Fruit fly (Drosophila melanogaster) whole organism, embryonic: ENCODE data around the gene Ubc7.

Experiments used
- BEAF-32 ChIP-seq: fragments of 200-800 bp; sonication (Bioruptor generic); optimal IDR thresholded peaks from 3 replicates; lab custom pipeline; 2017; ENCODE audit warnings: missing biosample characterization, missing genetic modification characterization, mild to moderate bottlenecking, moderate library complexity, missing genetic modification reagents
- CG10431 ChIP-seq: fragments of 200-800 bp; sonication (Bioruptor generic); optimal IDR thresholded peaks from 3 replicates; lab custom pipeline; 2018; ENCODE audit warnings: missing biosample characterization, mild to moderate bottlenecking, missing genetic modification characterization
- CG10543 ChIP-seq: fragments of 200-800 bp; sonication (Bioruptor generic); optimal IDR thresholded peaks from 3 replicates; lab custom pipeline; 2017; ENCODE audit warnings: missing biosample characterization, mild to moderate bottlenecking, missing genetic modification characterization, moderate library complexity
- CG11560 ChIP-seq: fragments of 200-800 bp; sonication (Bioruptor generic); IDR thresholded peaks from 3 replicates; pipeline ENCODE4 v1.3.6; 2022; ENCODE audit warnings: missing biosample characterization, missing genetic modification characterization
- CG12942 ChIP-seq: fragments of 200-800 bp; sonication (Bioruptor generic); optimal IDR thresholded peaks from 3 replicates; lab custom pipeline; 2016; ENCODE audit warnings: missing biosample characterization, missing genetic modification characterization
- CG14860 ChIP-seq: fragments of 200-800 bp; sonication (Bioruptor generic); IDR thresholded peaks from 3 replicates; pipeline ENCODE4 v1.3.6; 2022; ENCODE audit warnings: missing biosample characterization, missing genetic modification characterization; ENCODE audit not compliant: partially characterized antibody
- CG16779 ChIP-seq: fragments of 200-800 bp; sonication (Bioruptor generic); IDR thresholded peaks from 2 replicates; pipeline ENCODE4 v1.3.6; 2022; ENCODE audit warnings: missing biosample characterization, missing genetic modification characterization
- CG16815 ChIP-seq: fragments of 200-800 bp; sonication (Bioruptor generic); optimal IDR thresholded peaks from 3 replicates; lab custom pipeline; 2017; ENCODE audit warnings: missing biosample characterization, mild to moderate bottlenecking, missing genetic modification characterization
- CG17361 ChIP-seq: fragments of 200-800 bp; sonication (Bioruptor generic); IDR thresholded peaks from 3 replicates; pipeline ENCODE4 v1.3.6; 2022; ENCODE audit warnings: missing biosample characterization, missing genetic modification characterization
- CG17802 ChIP-seq: fragments of 200-800 bp; sonication (Bioruptor generic); optimal IDR thresholded peaks from 2 replicates; lab custom pipeline; 2018; ENCODE audit warnings: missing biosample characterization, mild to moderate bottlenecking, missing genetic modification characterization, moderate library complexity
- CG2199 ChIP-seq: fragments of 200-800 bp; sonication (Bioruptor generic); IDR thresholded peaks from 3 replicates; pipeline ENCODE4 v1.3.6; 2022; ENCODE audit warnings: missing biosample characterization, missing genetic modification characterization
- CG30020 ChIP-seq: fragments of 200-800 bp; optimal IDR thresholded peaks from 2 replicates; lab custom pipeline; 2019; ENCODE audit warnings: missing biosample characterization, mild to moderate bottlenecking, missing genetic modification characterization, moderate library complexity
- CG30431 ChIP-seq: fragments of 200-800 bp; sonication (Bioruptor generic); optimal IDR thresholded peaks from 2 replicates; lab custom pipeline; 2017; ENCODE audit warnings: missing biosample characterization, missing genetic modification characterization
- CG3065 ChIP-seq: fragments of 200-800 bp; sonication (Bioruptor generic); optimal IDR thresholded peaks from 2 replicates; lab custom pipeline; 2016; ENCODE audit warnings: missing biosample characterization, missing genetic modification characterization
- CG34224 ChIP-seq: fragments of 200-800 bp; sonication (Bioruptor generic); IDR thresholded peaks from 3 replicates; pipeline ENCODE4 v1.3.6; 2022; ENCODE audit warnings: missing biosample characterization, missing genetic modification characterization; ENCODE audit not compliant: partially characterized antibody
- CG3838 ChIP-seq: fragments of 200-800 bp; sonication (Bioruptor generic); optimal IDR thresholded peaks from 3 replicates; lab custom pipeline; 2016; ENCODE audit warnings: missing biosample characterization, missing genetic modification characterization
- CG4424 ChIP-seq: fragments of 200-800 bp; sonication (Bioruptor generic); optimal IDR thresholded peaks from 3 replicates; lab custom pipeline; 2016; ENCODE audit warnings: missing biosample characterization, missing genetic modification characterization
- CG6813 ChIP-seq: fragments of 200-800 bp; sonication (Bioruptor generic); optimal IDR thresholded peaks from 2 replicates; lab custom pipeline; 2017; ENCODE audit warnings: missing biosample characterization, missing genetic modification characterization, mild to moderate bottlenecking, moderate library complexity, missing genetic modification reagents
- CG7372 ChIP-seq: fragments of 200-800 bp; sonication (Bioruptor generic); IDR thresholded peaks from 2 replicates; pipeline ENCODE4 v1.3.6; 2022; ENCODE audit warnings: missing biosample characterization, missing genetic modification characterization
- CG8388 ChIP-seq: fragments of 200-800 bp; sonication (Bioruptor generic); optimal IDR thresholded peaks from 2 replicates; lab custom pipeline; 2019; ENCODE audit warnings: missing biosample characterization, mild to moderate bottlenecking, missing genetic modification characterization, moderate library complexity
- CG8765 ChIP-seq: fragments of 200-800 bp; sonication (Bioruptor generic); IDR thresholded peaks from 2 replicates; pipeline ENCODE4 v1.3.6; 2022; ENCODE audit warnings: missing biosample characterization, missing genetic modification characterization
- CG9797 ChIP-seq: fragments of 200-800 bp; sonication (Bioruptor generic); optimal IDR thresholded peaks from 3 replicates; lab custom pipeline; 2018; ENCODE audit warnings: missing biosample characterization, mild to moderate bottlenecking, missing genetic modification characterization
- CG9876 ChIP-seq: fragments of 200-800 bp; sonication (Bioruptor generic); optimal IDR thresholded peaks from 2 replicates; lab custom pipeline; 2016; ENCODE audit warnings: missing biosample characterization, missing genetic modification characterization
- Doc2 ChIP-seq: fragments of 200-800 bp; sonication (Bioruptor generic); IDR thresholded peaks from 2 replicates; pipeline ENCODE4 v1.3.6; 2022; ENCODE audit warnings: missing biosample characterization, missing genetic modification characterization
- Dp ChIP-seq: fragments of 200-800 bp; sonication (Bioruptor generic); optimal IDR thresholded peaks from 2 replicates; lab custom pipeline; 2018; ENCODE audit warnings: missing biosample characterization, mild to moderate bottlenecking, missing genetic modification characterization, moderate library complexity
- HmgZ ChIP-seq: fragments of 200-800 bp; sonication (Bioruptor generic); optimal IDR thresholded peaks from 2 replicates; lab custom pipeline; 2018; ENCODE audit warnings: missing biosample characterization, mild to moderate bottlenecking, missing genetic modification characterization
- Hr3 ChIP-seq: fragments of 200-800 bp; sonication (Bioruptor generic); optimal IDR thresholded peaks from 3 replicates; lab custom pipeline; 2016; ENCODE audit warnings: missing biosample characterization, missing genetic modification characterization
- Hr39 ChIP-seq: fragments of >200 bp; optimal IDR thresholded peaks from 2 replicates; lab custom pipeline; 2017
- Mes4 ChIP-seq: fragments of 200-800 bp; sonication (Bioruptor generic); optimal IDR thresholded peaks from 2 replicates; lab custom pipeline; 2016; ENCODE audit warnings: missing biosample characterization, missing genetic modification characterization
- Nf-YB ChIP-seq: fragments of 200-800 bp; sonication (Bioruptor generic); optimal IDR thresholded peaks from 3 replicates; lab custom pipeline; 2019; ENCODE audit warnings: missing biosample characterization, mild to moderate bottlenecking, missing genetic modification characterization, moderate library complexity
- Oli ChIP-seq: fragments of 200-800 bp; sonication (Bioruptor generic); optimal IDR thresholded peaks from 2 replicates; lab custom pipeline; 2018; ENCODE audit warnings: missing biosample characterization, mild to moderate bottlenecking, missing genetic modification characterization, moderate library complexity
- Usf ChIP-seq: fragments of 200-800 bp; sonication (Bioruptor generic); optimal IDR thresholded peaks from 2 replicates; lab custom pipeline; 2017; ENCODE audit warnings: missing genotype, missing biosample characterization, missing genetic modification characterization
- bcd ChIP-seq: fragments of 200-800 bp; sonication (Bioruptor generic); optimal IDR thresholded peaks from 2 replicates; lab custom pipeline; 2017; ENCODE audit warnings: missing biosample characterization, mild to moderate bottlenecking, missing genetic modification characterization
- chinmo ChIP-seq: fragments of 200-800 bp; sonication (Bioruptor generic); IDR thresholded peaks from 4 replicates; pipeline ENCODE4 v1.3.6; 2022; ENCODE audit warnings: missing biosample characterization, missing genetic modification characterization; ENCODE audit not compliant: partially characterized antibody
- chn ChIP-seq: fragments of 200-800 bp; sonication (Bioruptor generic); optimal IDR thresholded peaks from 2 replicates; lab custom pipeline; 2016; ENCODE audit warnings: missing biosample characterization, missing genetic modification characterization
- corto ChIP-seq: fragments of 200-800 bp; sonication (Bioruptor generic); optimal IDR thresholded peaks from 2 replicates; lab custom pipeline; 2016; ENCODE audit warnings: missing biosample characterization, mild to moderate bottlenecking, missing genetic modification characterization, moderate library complexity
- esg ChIP-seq: fragments of 200-800 bp; sonication (Bioruptor generic); conservative IDR thresholded peaks from 2 replicates; pipeline ENCODE4 v1.3.6; 2022; ENCODE audit warnings: missing biosample characterization, missing genetic modification characterization
- ftz-f1 ChIP-seq: fragments of 200-800 bp; sonication (Bioruptor generic); optimal IDR thresholded peaks from 2 replicates; lab custom pipeline; 2016; ENCODE audit warnings: missing biosample characterization, missing genetic modification characterization
- gem ChIP-seq: fragments of 200-800 bp; sonication (Bioruptor generic); optimal IDR thresholded peaks from 2 replicates; lab custom pipeline; 2019; ENCODE audit warnings: missing biosample characterization, mild to moderate bottlenecking, missing genetic modification characterization, moderate library complexity
- kah ChIP-seq: fragments of 200-800 bp; sonication (Bioruptor generic); optimal IDR thresholded peaks from 2 replicates; lab custom pipeline; 2018; ENCODE audit warnings: missing biosample characterization, mild to moderate bottlenecking, missing genetic modification characterization
- kni ChIP-seq: fragments of 200-800 bp; sonication (Bioruptor generic); optimal IDR thresholded peaks from 3 replicates; lab custom pipeline; 2017; ENCODE audit warnings: mild to moderate bottlenecking, missing biosample characterization, missing genetic modification reagents, missing genetic modification characterization
- nmo ChIP-seq: fragments of 200-800 bp; sonication (Bioruptor generic); optimal IDR thresholded peaks from 2 replicates; lab custom pipeline; 2018; ENCODE audit warnings: missing biosample characterization, mild to moderate bottlenecking, missing genetic modification characterization, moderate library complexity
- odd ChIP-seq: fragments of 200-800 bp; sonication (Bioruptor generic); optimal IDR thresholded peaks from 2 replicates; lab custom pipeline; 2017; ENCODE audit warnings: missing biosample characterization, mild to moderate bottlenecking, missing genetic modification characterization
- pnt ChIP-seq: fragments of 200-800 bp; sonication (Bioruptor generic); optimal IDR thresholded peaks from 3 replicates; lab custom pipeline; 2016; ENCODE audit warnings: missing biosample characterization, missing genetic modification characterization
- sim ChIP-seq: fragments of 200-800 bp; sonication (Bioruptor generic); IDR thresholded peaks from 2 replicates; pipeline ENCODE4 v1.3.6; 2022; ENCODE audit warnings: missing biosample characterization, missing genetic modification characterization
- vfl ChIP-seq: fragments of 200-800 bp; sonication (Bioruptor generic); optimal IDR thresholded peaks from 2 replicates; lab custom pipeline; 2016; ENCODE audit warnings: missing biosample characterization, missing genetic modification characterization
- wek ChIP-seq: fragments of 200-800 bp; sonication (Bioruptor generic); optimal IDR thresholded peaks from 3 replicates; lab custom pipeline; 2018; ENCODE audit warnings: missing biosample characterization, mild to moderate bottlenecking, missing genetic modification characterization, moderate library complexity
- yki ChIP-seq: fragments of >200 bp; optimal IDR thresholded peaks from 3 replicates; lab custom pipeline; 2018
- z ChIP-seq: fragments of 200-800 bp; sonication (Bioruptor generic); IDR thresholded peaks from 3 replicates; pipeline ENCODE4 v1.3.6; 2022; ENCODE audit warnings: missing biosample characterization, missing genetic modification characterization

Ubc7 gene

dm6 chrX:16637594-16638485 is 44.4 kb downstream of the Ubc7 start, which contains the start of gene RpS19a (continued):
- TF ChIP-seq Doc2 (GFP tag; lab: Robert Waterston, UW) (no peak), nmo (GFP tag; lab: Kevin White, UChicago) (peak; percentile 49), bcd (GFP tag; lab: Kevin White, UChicago) (peak; percentile 82), z (GFP tag; lab: Robert Waterston, UW) (no peak), ftz-f1 (GFP tag; lab: Kevin White, UChicago) (no peak), pnt (GFP tag; lab: Kevin White, UChicago) (no peak), CG17802 (peak; percentile 80), odd (GFP tag; lab: Kevin White, UChicago) (peak; percentile 90), Hr39 (no peak), CG10431 (peak; percentile 80), Hr3 (no peak), CG14860 (0 out of 3 replicates have a peak, but pooled peaks have one; percentile 34), chn (GFP tag; lab: Kevin White, UChicago) (peak; percentile 20), Usf (GFP tag; lab: Kevin White, UChicago) (peak; percentile 48), Nf-YB (GFP tag; lab: Kevin White, UChicago) (peak; percentile 55), sim (peak; percentile 79), CG16815 (GFP tag; lab: Kevin White, UChicago) (peak; percentile 1), CG9797 (GFP tag; lab: Kevin White, UChicago) (peak; percentile 47), CG11560 (tag; lab: Robert Waterston, UW) (peak; percentile 96), CG3838 (GFP tag; lab: Kevin White, UChicago) (no peak), CG8765 (GFP tag; lab: Robert Waterston, UW) (0 out of 2 replicates have a peak, but pooled peaks have one; percentile 11), CG12942 (GFP tag; lab: Kevin White, UChicago) (peak; percentile 21), CG4424 (GFP tag; lab: Kevin White, UChicago) (peak; percentile 76), esg (no peak), vfl (GFP tag; lab: Kevin White, UChicago) (peak; percentile 32), Mes4 (GFP tag; lab: Kevin White, UChicago) (peak; percentile 66), CG10543 (peak; percentile 91), kni (GFP tag; lab: Kevin White, UChicago) (peak; percentile 85), gem (peak; percentile 58), CG9876 (GFP tag; lab: Kevin White, UChicago) (peak; percentile 58), BEAF-32 (GFP tag; lab: Kevin White, UChicago) (peak; percentile 82), Dp (peak; percentile 40), CG6813 (peak; percentile 88), yki (lab: Kevin White, UChicago) (no peak), CG30020 (tag; lab: Kevin White, UChicago) (peak; percentile 44), kah (GFP tag; lab: Kevin White, UChicago) (peak; percentile 60), CG2199 (GFP tag; lab: Robert Waterston, UW) (peak; percentile 74; the same call in 1 of the 3 replicates), HmgZ (tag; lab: Kevin White, UChicago) (peak; percentile 28), corto (peak; percentile 2), chinmo (GFP tag; lab: Robert Waterston, UW) (no peak), CG16779 (GFP tag; lab: Robert Waterston, UW) (0 out of 2 replicates have a peak, but pooled peaks have one; percentile 66), CG34224 (GFP tag; lab: Robert Waterston, UW) (no peak), CG8388 (GFP tag; lab: Kevin White, UChicago) (peak; percentile 49), CG3065 (GFP tag; lab: Kevin White, UChicago) (peak; percentile 36), CG17361 (GFP tag; lab: Robert Waterston, UW) (peak; percentile 84), CG7372 (GFP tag; lab: Robert Waterston, UW) (peak; percentile 60; the same call in 1 of the 2 replicates), wek (GFP tag; lab: Kevin White, UChicago) (peak; percentile 89), CG30431 (peak; percentile 62), Oli (tag; lab: Kevin White, UChicago) (peak; percentile 62)
